Fruit fly (Drosophila melanogaster) whole organism, pupa: ENCODE data around the gene RpL27A.

Source experiments
- CG10348 ChIP-seq: fragments of 200-800 bp; sonication (Bioruptor generic); IDR thresholded peaks from 2 replicates; pipeline ENCODE4 v1.3.6; 2022; ENCODE audit warnings: missing biosample characterization, missing genetic modification characterization
- CG12605 ChIP-seq: fragments of 200-800 bp; sonication (Bioruptor generic); IDR thresholded peaks from 2 replicates; pipeline ENCODE4 v1.3.6; 2022; ENCODE audit warnings: missing biosample characterization, missing genetic modification characterization
- CG14655 ChIP-seq: fragments of 200-800 bp; sonication (Bioruptor generic); optimal IDR thresholded peaks from 3 replicates; lab custom pipeline; 2017; ENCODE audit warnings: mild to moderate bottlenecking, missing biosample characterization, missing genetic modification reagents, missing genetic modification characterization
- CG15710 ChIP-seq: fragments of 200-800 bp; sonication (Bioruptor generic); optimal IDR thresholded peaks from 2 replicates; lab custom pipeline; 2018; ENCODE audit warnings: missing biosample characterization, mild to moderate bottlenecking, missing genetic modification characterization, moderate library complexity
- gl ChIP-seq: fragments of 200-800 bp; sonication (Bioruptor generic); optimal IDR thresholded peaks from 2 replicates; lab custom pipeline; 2018; ENCODE audit warnings: missing biosample characterization, mild to moderate bottlenecking, missing genetic modification characterization

DNA sequence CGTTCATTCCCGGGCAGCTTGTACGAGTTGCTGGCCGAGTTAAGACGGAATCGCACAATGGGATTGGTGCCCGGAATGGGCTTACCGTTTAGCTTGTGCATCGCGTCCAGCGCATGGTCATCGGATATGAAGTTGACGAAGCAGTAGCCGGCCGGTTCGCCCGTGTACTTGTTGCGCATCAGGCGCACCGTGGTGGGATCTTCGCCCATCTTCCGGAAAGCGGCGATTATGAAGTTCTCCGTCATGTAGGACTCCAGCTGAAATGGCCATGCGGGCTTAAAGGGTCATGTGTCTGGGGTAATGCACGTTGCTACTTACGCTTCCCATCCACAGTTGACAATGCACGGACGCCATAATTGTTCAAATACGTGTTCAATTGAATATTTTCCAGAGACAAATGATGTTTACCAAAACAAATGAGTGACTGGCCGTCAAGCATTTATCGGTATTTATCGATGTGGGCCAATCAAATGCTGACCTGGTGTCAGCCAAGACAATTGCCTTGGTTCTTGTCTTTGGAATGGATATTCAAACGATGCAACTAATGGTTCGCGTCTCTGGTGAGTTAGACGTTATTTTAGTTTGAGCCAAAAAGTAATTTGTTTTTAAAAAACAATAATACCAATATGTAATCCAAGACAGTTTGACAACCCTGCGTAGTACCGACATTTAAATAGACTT lies 4.0 kb downstream of the RpL27A start, which contains the start of the genes Secp43 and ND-B8:
- TF ChIP-seq CG12605 (GFP tag; lab: Robert Waterston, UW) (no peak), CG10348 (GFP tag; lab: Robert Waterston, UW) (no peak), CG15710 (tag; lab: Kevin White, UChicago) (no peak), CG14655 (GFP tag; lab: Kevin White, UChicago) (no peak), gl (tag; lab: Kevin White, UChicago) (no peak)
